Fruit fly (Drosophila melanogaster): Measurements from ENCODE around the gene nkd.

DNA sequence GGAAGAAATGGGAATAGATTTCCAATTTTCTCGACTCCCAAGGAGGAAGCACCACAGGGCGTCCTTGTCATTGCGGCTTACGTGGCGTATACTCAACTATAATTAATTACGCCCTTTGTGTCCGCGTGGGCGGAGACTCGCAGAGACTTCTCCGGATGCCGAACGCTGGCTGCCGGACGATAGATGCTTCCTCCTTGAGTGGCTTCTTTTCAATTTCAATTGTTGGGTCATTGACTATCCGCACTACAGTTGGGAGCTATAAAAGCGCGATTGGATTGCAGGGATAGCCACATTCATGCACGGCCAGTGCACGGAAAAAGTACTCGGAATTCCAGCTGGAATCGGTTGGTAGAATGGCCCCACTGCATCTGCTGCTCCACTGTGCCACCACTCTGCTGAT, 60.6 kb downstream of the nkd start, which contains the start of gene CG14075:
- TF ChIP-seq CG8478 (optimal IDR thresholded peaks at IDR 0.05) (no peak), EcR (GFP tag; optimal IDR thresholded peaks at IDR 0.05) (no peak), Dll (optimal IDR thresholded peaks at IDR 0.05) (no peak), psq (optimal IDR thresholded peaks at IDR 0.05) (no peak)
